Fruit fly (Drosophila melanogaster) whole organism, prepupa: Measurements from ENCODE around the gene FER.

Source experiments
- Blimp-1 ChIP-seq: fragments of 200-800 bp; sonication (Bioruptor generic); optimal IDR thresholded peaks from 3 replicates; lab custom pipeline; 2017; ENCODE audit warnings: missing biosample characterization, missing genetic modification characterization, mild to moderate bottlenecking, moderate library complexity, missing genetic modification reagents
- CG10631 ChIP-seq: fragments of 200-800 bp; sonication (Bioruptor generic); optimal IDR thresholded peaks from 2 replicates; lab custom pipeline; 2016; ENCODE audit warnings: missing biosample characterization, missing genetic modification characterization
- CG10669 ChIP-seq: fragments of 200-800 bp; sonication (Bioruptor generic); optimal IDR thresholded peaks from 3 replicates; lab custom pipeline; 2018; ENCODE audit warnings: missing biosample characterization, mild to moderate bottlenecking, missing genetic modification characterization, moderate library complexity
- CG11294 ChIP-seq: fragments of 200-800 bp; sonication (Bioruptor generic); IDR thresholded peaks from 2 replicates; pipeline ENCODE4 v1.3.6; 2022; ENCODE audit warnings: missing biosample characterization, missing genetic modification characterization
- CG11762 ChIP-seq: fragments of 200-800 bp; sonication (Bioruptor generic); optimal IDR thresholded peaks from 3 replicates; lab custom pipeline; 2016; ENCODE audit warnings: missing biosample characterization, missing genetic modification characterization; ENCODE audit not compliant: insufficient read depth
- CG11902 ChIP-seq: fragments of 200-800 bp; sonication (Bioruptor generic); optimal IDR thresholded peaks from 3 replicates; lab custom pipeline; 2016; ENCODE audit warnings: missing biosample characterization, missing genetic modification characterization
- CG15336 ChIP-seq: fragments of 200-800 bp; sonication (Bioruptor generic); IDR thresholded peaks from 2 replicates; pipeline ENCODE4 v1.3.6; 2022; ENCODE audit warnings: missing biosample characterization, missing genetic modification characterization
- CG1621 ChIP-seq: fragments of 200-800 bp; sonication (Bioruptor generic); optimal IDR thresholded peaks from 3 replicates; lab custom pipeline; 2018; ENCODE audit warnings: missing biosample characterization, mild to moderate bottlenecking, missing genetic modification characterization
- CG16779 ChIP-seq: fragments of 200-800 bp; sonication (Bioruptor generic); optimal IDR thresholded peaks from 3 replicates; lab custom pipeline; 2017; ENCODE audit warnings: missing biosample characterization, mild to moderate bottlenecking, missing genetic modification characterization
- CG3032 ChIP-seq: fragments of 200-800 bp; optimal IDR thresholded peaks from 2 replicates; lab custom pipeline; 2019; ENCODE audit warnings: missing biosample characterization, mild to moderate bottlenecking, missing genetic modification characterization, moderate library complexity
- CG32006 ChIP-seq: fragments of 200-800 bp; sonication (Bioruptor generic); optimal IDR thresholded peaks from 3 replicates; lab custom pipeline; 2017; ENCODE audit warnings: missing biosample characterization, mild to moderate bottlenecking, missing genetic modification characterization
- CG3919 ChIP-seq: fragments of 200-800 bp; sonication (Bioruptor generic); optimal IDR thresholded peaks from 3 replicates; lab custom pipeline; 2016; ENCODE audit warnings: missing biosample characterization, missing genetic modification characterization
- CG4318 ChIP-seq: fragments of 200-800 bp; sonication (Bioruptor generic); optimal IDR thresholded peaks from 3 replicates; lab custom pipeline; 2017; ENCODE audit warnings: missing biosample characterization, mild to moderate bottlenecking, missing genetic modification characterization
- CG6163 ChIP-seq: fragments of 200-800 bp; sonication (Bioruptor generic); IDR thresholded peaks from 3 replicates; pipeline ENCODE4 v1.3.6; 2022; ENCODE audit warnings: missing biosample characterization, missing genetic modification characterization
- CG6808 ChIP-seq: fragments of 200-800 bp; sonication (Bioruptor generic); optimal IDR thresholded peaks from 3 replicates; lab custom pipeline; 2017; ENCODE audit warnings: missing biosample characterization, missing genetic modification characterization, mild to moderate bottlenecking, moderate library complexity, missing genetic modification reagents
- CG6854 ChIP-seq: fragments of 200-800 bp; sonication (Bioruptor generic); optimal IDR thresholded peaks from 2 replicates; lab custom pipeline; 2017; ENCODE audit warnings: missing biosample characterization, mild to moderate bottlenecking, missing genetic modification characterization
- CG8319 ChIP-seq: fragments of 200-800 bp; sonication (Bioruptor generic); optimal IDR thresholded peaks from 3 replicates; lab custom pipeline; 2016; ENCODE audit warnings: missing biosample characterization, missing genetic modification characterization
- CG8632 ChIP-seq: fragments of 200-800 bp; sonication (Bioruptor generic); optimal IDR thresholded peaks from 3 replicates; lab custom pipeline; 2016; ENCODE audit warnings: missing biosample characterization, missing genetic modification characterization
- CG9139 ChIP-seq: fragments of 200-800 bp; sonication (Bioruptor generic); optimal IDR thresholded peaks from 3 replicates; lab custom pipeline; 2017; ENCODE audit warnings: missing biosample characterization, mild to moderate bottlenecking, missing genetic modification characterization
- Eip75B ChIP-seq: fragments of 200-800 bp; sonication (Bioruptor generic); optimal IDR thresholded peaks from 3 replicates; lab custom pipeline; 2016; ENCODE audit warnings: missing biosample characterization, missing genetic modification characterization
- Eip78C ChIP-seq: fragments of 200-800 bp; sonication (Bioruptor generic); peaks from one replicate; lab custom pipeline; 2016; ENCODE audit warnings: missing biosample characterization, missing genetic modification characterization
- Eip93F ChIP-seq: fragments of 200-800 bp; sonication (Bioruptor generic); optimal IDR thresholded peaks from 2 replicates; lab custom pipeline; 2016; ENCODE audit warnings: missing biosample characterization, mild to moderate bottlenecking, missing genetic modification characterization
- Ets21C ChIP-seq: fragments of 200-800 bp; sonication (Bioruptor generic); optimal IDR thresholded peaks from 3 replicates; lab custom pipeline; 2016; ENCODE audit warnings: missing biosample characterization, missing genetic modification characterization
- Ets96B ChIP-seq: fragments of 200-800 bp; optimal IDR thresholded peaks from 2 replicates; lab custom pipeline; 2019; ENCODE audit warnings: missing biosample characterization, mild to moderate bottlenecking, missing genetic modification characterization, moderate library complexity
- Gug ChIP-seq: fragments of 200-800 bp; sonication (Bioruptor generic); IDR thresholded peaks from 2 replicates; pipeline ENCODE4 v1.3.6; 2022; ENCODE audit warnings: missing biosample characterization, missing genetic modification characterization
- Hr38 ChIP-seq: sonication (Bioruptor generic); optimal IDR thresholded peaks from 2 replicates; lab custom pipeline; 2016; ENCODE audit warnings: missing biosample characterization, missing genetic modification characterization
- Hr4 ChIP-seq: fragments of 200-800 bp; sonication (Bioruptor generic); optimal IDR thresholded peaks from 3 replicates; lab custom pipeline; 2016; ENCODE audit warnings: missing biosample characterization, missing genetic modification characterization
- Lpt ChIP-seq: fragments of 200-800 bp; sonication (Bioruptor generic); optimal IDR thresholded peaks from 3 replicates; lab custom pipeline; 2016; ENCODE audit warnings: missing biosample characterization, missing genetic modification characterization
- Met ChIP-seq: fragments of 200-800 bp; sonication (Bioruptor generic); optimal IDR thresholded peaks from 3 replicates; lab custom pipeline; 2016; ENCODE audit warnings: missing biosample characterization, missing genetic modification characterization
- OdsH ChIP-seq: fragments of 200-800 bp; sonication (Bioruptor generic); optimal IDR thresholded peaks from 3 replicates; lab custom pipeline; 2016; ENCODE audit warnings: missing biosample characterization, missing genetic modification characterization
- Sox102F ChIP-seq: fragments of 200-800 bp; sonication (Bioruptor generic); optimal IDR thresholded peaks from 2 replicates; lab custom pipeline; 2016; ENCODE audit warnings: missing biosample characterization, mild to moderate bottlenecking, missing genetic modification characterization
- Sox14 ChIP-seq: fragments of 200-800 bp; sonication (Bioruptor generic); optimal IDR thresholded peaks from 3 replicates; lab custom pipeline; 2016; ENCODE audit warnings: missing biosample characterization, missing genetic modification characterization
- acj6 ChIP-seq: fragments of 200-800 bp; sonication (Bioruptor generic); optimal IDR thresholded peaks from 3 replicates; lab custom pipeline; 2016; ENCODE audit warnings: missing biosample characterization, missing genetic modification characterization
- dac ChIP-seq: fragments of 200-800 bp; sonication (Bioruptor generic); optimal IDR thresholded peaks from 2 replicates; lab custom pipeline; 2017; ENCODE audit warnings: missing biosample characterization, mild to moderate bottlenecking, missing genetic modification characterization
- dsx ChIP-seq: fragments of 200-800 bp; optimal IDR thresholded peaks from 3 replicates; lab custom pipeline; 2019; ENCODE audit warnings: missing biosample characterization, mild to moderate bottlenecking, missing genetic modification characterization, moderate library complexity; ENCODE audit not compliant: poor library complexity, severe bottlenecking
- esn ChIP-seq: fragments of 200-800 bp; sonication (Bioruptor generic); optimal IDR thresholded peaks from 2 replicates; lab custom pipeline; 2016; ENCODE audit warnings: missing biosample characterization, mild to moderate bottlenecking, missing genetic modification characterization, moderate library complexity
- fd85E ChIP-seq: fragments of 200-800 bp; sonication (Bioruptor generic); optimal IDR thresholded peaks from 3 replicates; lab custom pipeline; 2016; ENCODE audit warnings: missing biosample characterization, missing genetic modification characterization
- fkh ChIP-seq: fragments of 200-800 bp; sonication (Bioruptor generic); optimal IDR thresholded peaks from 3 replicates; lab custom pipeline; 2017; ENCODE audit warnings: missing biosample characterization, mild to moderate bottlenecking, missing genetic modification characterization, moderate library complexity
- net ChIP-seq: fragments of 200-800 bp; sonication (Bioruptor generic); optimal IDR thresholded peaks from 3 replicates; lab custom pipeline; 2016; ENCODE audit warnings: missing biosample characterization, missing genetic modification characterization
- salr ChIP-seq, 2 experiments: fragments of 200-800 bp; sonication (Bioruptor generic); optimal IDR thresholded peaks; 3 replicates each; lab custom pipeline; 2016 to 2018; ENCODE audit warnings: missing biosample characterization in 2 of 2, missing genetic modification characterization in 2 of 2, mild to moderate bottlenecking in 1 of 2
- spab ChIP-seq: fragments of 200-800 bp; sonication (Bioruptor generic); optimal IDR thresholded peaks from 2 replicates; lab custom pipeline; 2017; ENCODE audit warnings: missing biosample characterization, mild to moderate bottlenecking, missing genetic modification characterization, missing genetic modification reagents
- ss ChIP-seq, 2 experiments: fragments of 200-800 bp; sonication (Bioruptor generic); optimal IDR thresholded peaks; 2 replicates in 1 of 2; 3 replicates in 1 of 2; lab custom pipeline; 2017 to 2018; ENCODE audit warnings: mild to moderate bottlenecking in 2 of 2, missing biosample characterization in 2 of 2, missing genetic modification characterization in 2 of 2, moderate library complexity in 1 of 2
- topi ChIP-seq: fragments of 200-800 bp; sonication (Bioruptor generic); optimal IDR thresholded peaks from 3 replicates; lab custom pipeline; 2016; ENCODE audit warnings: missing biosample characterization, missing genetic modification characterization
- vri ChIP-seq: fragments of 200-800 bp; sonication (Bioruptor generic); optimal IDR thresholded peaks from 3 replicates; lab custom pipeline; 2016; ENCODE audit warnings: missing biosample characterization, mild to moderate bottlenecking, missing genetic modification characterization

The FER gene

DNA sequence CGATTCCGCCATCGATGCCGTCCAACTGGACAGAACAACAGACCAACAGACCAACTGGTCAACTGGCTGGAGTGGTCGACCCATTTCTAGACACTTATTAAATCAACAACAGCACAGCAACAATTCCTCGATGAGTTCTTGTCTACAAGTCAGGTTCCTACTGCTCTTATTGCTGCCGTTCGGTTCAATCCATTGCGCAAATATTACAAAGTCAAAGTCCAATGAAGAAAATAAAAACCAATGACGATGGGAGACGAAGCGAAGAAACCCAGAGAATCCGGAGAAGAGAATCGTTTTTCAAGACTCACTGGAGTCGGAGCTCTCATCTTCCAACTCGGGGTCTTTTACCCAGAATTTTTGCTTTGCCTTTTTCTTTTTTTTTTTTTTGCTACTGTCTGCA lies 5.4 kb downstream of the FER start (continued):
- TF ChIP-seq dsx (GFP tag; lab: Kevin White, UChicago) (peak; percentile 74), CG11762 (GFP tag; lab: Kevin White, UChicago) (peak; percentile 5), Ets96B (peak; percentile 42), CG1621 (tag; lab: Kevin White, UChicago) (peak; percentile 65), Hr38 (GFP tag; lab: Kevin White, UChicago) (no peak), dac (GFP tag; lab: Kevin White, UChicago) (no peak), Lpt (peak; percentile 9), CG6163 (peak; percentile 57; the same call in 2 of the 3 replicates), topi (no peak), Eip75B (GFP tag; lab: Kevin White, UChicago) (no peak), CG10631 (GFP tag; lab: Kevin White, UChicago) (no peak)

DNA sequence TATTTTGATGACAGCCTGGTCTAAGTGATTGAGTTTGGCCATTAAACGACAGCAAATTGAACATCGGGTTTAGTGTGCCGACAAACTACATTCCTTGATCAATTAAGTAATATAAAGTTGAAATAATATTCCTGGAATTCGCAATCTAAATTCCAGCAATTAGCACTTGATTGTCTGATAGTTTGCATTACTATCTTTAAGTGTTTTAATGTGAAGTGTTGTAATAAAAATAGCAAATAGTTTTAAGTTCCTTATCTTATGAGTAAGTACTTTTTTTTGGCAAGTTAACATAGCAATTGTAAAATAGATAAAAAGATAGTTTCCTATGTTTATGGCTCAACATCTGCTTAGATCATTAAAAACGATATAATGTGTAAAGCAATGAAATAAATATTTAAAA lies 6.0 kb downstream of the FER start:
- TF ChIP-seq fd85E (GFP tag; lab: Kevin White, UChicago) (no peak), CG11902 (GFP tag; lab: Kevin White, UChicago) (no peak), Hr4 (no peak), CG16779 (tag; lab: Kevin White, UChicago) (no peak), Gug (GFP tag; lab: Robert Waterston, UW) (no peak)

DNA sequence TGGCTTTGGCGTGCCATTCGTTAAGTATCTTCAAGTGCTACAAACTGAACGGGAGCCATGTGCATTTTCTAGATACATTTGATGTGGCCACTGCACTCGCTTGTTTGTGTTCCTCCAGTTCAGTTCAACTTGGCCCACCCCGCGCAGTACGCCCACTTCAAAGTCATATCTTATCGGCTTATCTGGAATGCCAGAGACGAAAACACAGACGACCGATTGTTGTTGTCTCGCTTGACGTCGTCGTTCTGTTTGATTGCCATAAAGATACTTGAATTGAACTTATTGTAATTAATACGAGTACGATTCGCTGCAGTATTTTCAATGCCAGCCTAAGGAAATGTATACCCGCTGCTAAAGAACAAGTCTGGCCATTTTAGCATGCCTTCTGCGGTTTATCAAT lies 6.7 kb downstream of the FER start:
- TF ChIP-seq acj6 (GFP tag; lab: Kevin White, UChicago) (no peak), CG11902 (GFP tag; lab: Kevin White, UChicago) (no peak), net (GFP tag; lab: Kevin White, UChicago) (no peak), Met (GFP tag; lab: Kevin White, UChicago) (no peak), CG10669 (GFP tag; lab: Kevin White, UChicago) (no peak), fkh (no peak), spab (GFP tag; lab: Kevin White, UChicago) (no peak), CG11762 (GFP tag; lab: Kevin White, UChicago) (no peak), CG15336 (GFP tag; lab: Robert Waterston, UW) (no peak), Hr38 (GFP tag; lab: Kevin White, UChicago) (no peak), Eip93F (GFP tag; lab: Kevin White, UChicago) (peak; percentile 62), vri (GFP tag; lab: Kevin White, UChicago) (peak; percentile 42), OdsH (GFP tag; lab: Kevin White, UChicago) (no peak), CG32006 (GFP tag; lab: Kevin White, UChicago) (no peak), dsx (GFP tag; lab: Kevin White, UChicago) (no peak), CG6854 (no peak), Eip78C (GFP tag; lab: Kevin White, UChicago) (peak; percentile 58), CG3032 (tag; lab: Kevin White, UChicago) (no peak), Eip75B (GFP tag; lab: Kevin White, UChicago) (no peak), Sox14 (GFP tag; lab: Kevin White, UChicago) (peak; percentile 10), Hr4 (no peak), esn (GFP tag; lab: Kevin White, UChicago) (no peak), CG8632 (GFP tag; lab: Kevin White, UChicago) (no peak), CG11294 (GFP tag; lab: Robert Waterston, UW) (no peak), CG1621 (tag; lab: Kevin White, UChicago) (no peak), CG9139 (GFP tag; lab: Kevin White, UChicago) (no peak), fd85E (GFP tag; lab: Kevin White, UChicago) (no peak), Blimp-1 (no peak), Gug (GFP tag; lab: Robert Waterston, UW) (no peak), ss (GFP tag; optimal IDR thresholded peaks at IDR 0.05; lab: Kevin White, UChicago) (no peak), Lpt (no peak), Sox102F (no peak), CG4318 (GFP tag; lab: Kevin White, UChicago) (no peak), salr (GFP tag; optimal IDR thresholded peaks at IDR 0.05; lab: Kevin White, UChicago) (no peak), CG6163 (0 out of 3 replicates have a peak, but pooled peaks have one; percentile 19), CG3919 (GFP tag; lab: Kevin White, UChicago) (no peak), dac (GFP tag; lab: Kevin White, UChicago) (no peak), CG6808 (no peak), CG8319 (GFP tag; lab: Kevin White, UChicago) (no peak), Ets21C (GFP tag; lab: Kevin White, UChicago) (no peak)
- TF ChIP-seq, all 60 proteins: peak for 5
